Fruit fly (Drosophila melanogaster) S2 (cell line): ENCODE measurements around the gene MP1.

Experiments used
- CG8478 ChIP-seq: fragments of >200 bp; optimal IDR thresholded peaks from 2 replicates; lab custom pipeline; 2018
- CTCF ChIP-seq, 2 experiments: fragments of >200 bp; optimal IDR thresholded peaks; 2 replicates each; lab custom pipeline; 2018

The MP1 gene

DNA sequence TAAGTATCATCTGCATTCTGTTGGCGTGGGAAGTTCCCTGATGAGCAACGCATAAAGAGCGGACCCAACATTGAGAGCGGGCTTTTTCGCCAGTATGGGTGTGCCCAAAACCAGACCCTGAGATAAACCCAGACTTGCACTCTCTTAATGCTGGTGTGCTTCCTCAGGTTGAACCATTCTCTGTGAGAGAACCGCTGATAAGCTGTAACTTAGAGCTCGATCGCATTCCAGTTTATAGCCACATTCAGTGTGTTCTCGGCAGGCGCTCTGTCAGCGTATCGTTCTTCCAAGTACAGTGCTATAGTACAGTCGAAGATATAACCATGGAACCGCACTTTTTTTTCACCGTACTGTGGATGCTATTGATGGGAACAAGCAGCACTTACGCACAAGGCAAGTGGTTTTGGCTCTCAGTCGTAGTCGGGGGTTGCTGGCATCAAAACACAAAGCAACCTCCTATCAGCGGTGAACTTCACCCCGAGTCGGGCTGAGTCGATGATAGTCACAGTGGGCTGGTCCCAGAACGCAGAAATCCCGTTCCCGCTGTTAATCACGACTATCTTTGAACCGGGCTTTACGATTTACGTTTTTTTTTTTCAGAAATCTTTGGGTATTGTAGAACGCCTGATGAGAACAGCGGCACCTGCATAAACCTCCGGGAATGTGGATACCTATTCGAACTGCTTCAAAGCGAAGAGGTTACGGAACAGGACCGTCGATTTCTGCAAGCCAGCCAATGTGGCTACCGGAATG lies at the start of gene MP1:
Gene MP1 (plus strand): TSS at position 245 of the 753 bp plus-strand sequence.
- TF ChIP-seq CG8478 (lab: Kevin White, UChicago) (no peak), CTCF (optimal IDR thresholded peaks at IDR 0.05; lab: Kevin White, UChicago) (no peak)

- TF ChIP-seq CG8478 (lab: Kevin White, UChicago) (no peak), CTCF (optimal IDR thresholded peaks at IDR 0.05; lab: Kevin White, UChicago) (no peak)
Observed at dm6 chr3R:4266470-4266869, 41.2 kb upstream of the MP1 start, which contains the start of gene CG1092. Gene CG1092, plus strand, starts transcription at chr3R:4266770.

DNA sequence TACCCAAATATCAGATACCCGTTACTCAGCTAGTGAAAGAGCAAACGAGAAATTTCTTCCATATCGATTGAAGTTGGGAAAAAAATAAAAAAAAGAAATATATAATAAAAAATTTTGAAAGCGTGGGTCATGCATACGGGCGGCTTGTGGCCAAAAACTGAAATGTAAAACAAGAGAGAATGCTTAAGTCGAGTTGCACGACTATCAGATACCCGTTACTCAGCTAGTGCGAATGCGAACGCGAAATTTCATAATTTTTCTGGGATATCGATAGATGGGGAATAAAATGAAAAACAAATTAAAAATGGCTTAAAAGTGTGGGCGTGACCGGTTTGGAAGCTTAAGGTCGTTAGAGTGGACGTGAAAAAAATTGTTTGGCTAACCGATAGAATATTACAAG lies 39.4 kb upstream of the MP1 start:
- TF ChIP-seq CTCF (optimal IDR thresholded peaks at IDR 0.05; lab: Kevin White, UChicago) (no peak), CG8478 (lab: Kevin White, UChicago) (no peak)

DNA sequence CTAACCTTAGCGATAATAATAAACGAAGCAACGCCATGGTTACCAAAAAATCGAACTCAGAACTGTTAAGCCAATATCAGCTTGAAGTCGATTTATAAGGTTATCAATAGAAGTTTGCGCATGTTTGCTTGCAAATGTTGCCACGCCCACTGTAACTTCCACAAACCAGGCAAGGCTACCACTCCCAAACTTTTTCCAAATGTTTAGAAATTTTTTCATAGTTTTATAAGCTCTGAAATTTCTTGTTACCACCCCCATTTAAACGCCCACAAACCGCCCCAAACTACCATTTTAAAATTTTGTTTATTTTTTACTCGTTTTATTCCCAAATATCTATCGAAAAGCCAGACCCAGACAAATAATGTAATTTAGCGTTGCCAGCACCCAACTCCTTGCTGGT lies 29.9 kb upstream of the MP1 start, which contains the start of gene flip:
Gene flip (minus strand): TSS at position 101 of the 400 bp plus-strand sequence.
- TF ChIP-seq CG8478 (lab: Kevin White, UChicago) (no peak), CTCF (optimal IDR thresholded peaks at IDR 0.05; lab: Kevin White, UChicago) (no peak)

DNA sequence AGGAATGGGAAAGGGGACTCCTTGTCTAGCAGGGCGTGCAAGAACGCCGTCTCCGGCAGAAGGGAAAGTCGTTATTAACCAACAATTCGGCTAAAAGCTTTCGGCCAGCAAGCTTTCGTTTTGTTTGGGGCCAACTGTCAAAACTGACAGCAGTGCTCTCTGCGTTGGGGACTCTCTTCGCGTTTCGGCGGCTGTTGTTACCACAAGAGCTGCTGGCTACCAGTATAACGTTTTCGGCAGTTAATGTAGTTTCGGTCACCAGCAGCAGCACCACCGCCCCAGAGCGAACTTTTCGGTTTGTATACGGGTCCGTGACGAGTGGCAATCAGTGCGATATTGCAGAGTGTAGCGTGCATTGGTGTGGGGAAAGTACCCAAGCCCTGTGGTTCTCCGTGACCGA lies 27.6 kb upstream of the MP1 start, which contains the start of gene cpx:
Gene cpx (plus strand): TSS at position 160 of the 400 bp plus-strand sequence.
- TF ChIP-seq CTCF (optimal IDR thresholded peaks at IDR 0.05; lab: Kevin White, UChicago) (no peak), CG8478 (lab: Kevin White, UChicago) (no peak)

dm6 chr3R:4281119-4281861 lies 26.4 kb upstream of the MP1 start:
- TF ChIP-seq CTCF (optimal IDR thresholded peaks at IDR 0.05; lab: Kevin White, UChicago) (no peak), CG8478 (lab: Kevin White, UChicago) (no peak)

DNA sequence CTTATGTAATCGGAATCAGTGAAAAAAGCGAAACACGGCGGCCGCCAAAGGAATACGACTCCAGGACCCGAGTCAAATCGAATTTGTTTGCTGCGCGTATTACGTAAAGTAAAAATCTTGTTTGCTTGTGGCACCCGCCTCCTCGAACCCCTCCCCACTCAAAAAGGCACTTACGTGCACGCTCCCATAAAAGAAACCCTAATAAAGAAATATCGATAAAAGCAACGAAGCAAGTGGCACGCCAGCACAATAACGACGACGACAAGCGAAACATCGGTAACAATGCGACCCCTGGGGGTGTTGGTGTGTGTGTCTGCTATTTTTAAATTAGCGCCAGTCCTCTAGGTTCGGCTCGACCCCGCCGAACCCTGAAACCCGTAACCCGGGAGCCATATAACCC lies 25.5 kb upstream of the MP1 start:
- TF ChIP-seq CG8478 (lab: Kevin White, UChicago) (no peak), CTCF (optimal IDR thresholded peaks at IDR 0.05; lab: Kevin White, UChicago) (no peak)

- TF ChIP-seq CG8478 (lab: Kevin White, UChicago): no peak
- no peak for TF ChIP-seq CTCF (optimal IDR thresholded peaks at IDR 0.05; lab: Kevin White, UChicago)
Observed at dm6 chr3R:4284376-4284953, 23.2 kb upstream of the MP1 start.

DNA sequence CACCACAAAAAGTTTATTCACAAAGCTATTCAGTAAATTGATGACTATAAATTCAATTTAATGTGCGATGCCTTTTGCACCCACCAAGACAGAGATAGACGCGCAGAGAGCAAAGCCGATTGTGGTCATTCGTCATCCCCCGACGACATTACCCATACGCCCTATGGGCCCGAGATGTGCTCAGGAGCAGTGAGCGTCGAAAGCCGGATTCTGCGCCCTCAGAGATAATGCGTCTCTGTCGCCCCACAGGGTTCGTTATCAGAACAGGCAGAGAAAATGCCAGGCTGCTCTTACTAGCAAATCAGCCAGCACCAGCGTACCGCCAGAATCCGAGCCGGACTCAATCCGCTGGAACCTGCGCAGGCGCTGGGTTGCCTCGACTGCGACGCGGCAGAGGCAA lies 16.4 kb upstream of the MP1 start:
- TF ChIP-seq CG8478 (lab: Kevin White, UChicago): no peak
- no peak for TF ChIP-seq CTCF (optimal IDR thresholded peaks at IDR 0.05; lab: Kevin White, UChicago)

DNA sequence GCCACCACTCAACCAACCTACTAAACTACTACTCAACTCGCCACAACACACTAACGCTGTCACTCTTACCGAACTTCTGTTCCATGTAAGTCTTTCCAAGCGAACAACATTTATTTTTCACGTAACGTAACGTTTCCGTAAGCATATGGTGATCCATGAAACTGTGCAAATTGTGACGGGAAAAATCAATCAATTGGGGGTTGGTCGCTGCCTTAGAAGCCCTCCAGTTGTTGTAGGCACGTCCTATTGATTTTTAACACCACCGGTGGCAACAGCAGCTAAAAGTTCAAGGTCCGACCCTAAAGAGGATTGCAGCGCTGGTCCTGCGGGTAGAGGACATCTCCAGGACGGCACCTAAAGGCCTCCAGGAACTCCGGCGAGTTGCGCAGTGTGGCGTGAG lies 15.5 kb upstream of the MP1 start:
- TF ChIP-seq CTCF (optimal IDR thresholded peaks at IDR 0.05; lab: Kevin White, UChicago) (no peak), CG8478 (lab: Kevin White, UChicago) (no peak)

DNA sequence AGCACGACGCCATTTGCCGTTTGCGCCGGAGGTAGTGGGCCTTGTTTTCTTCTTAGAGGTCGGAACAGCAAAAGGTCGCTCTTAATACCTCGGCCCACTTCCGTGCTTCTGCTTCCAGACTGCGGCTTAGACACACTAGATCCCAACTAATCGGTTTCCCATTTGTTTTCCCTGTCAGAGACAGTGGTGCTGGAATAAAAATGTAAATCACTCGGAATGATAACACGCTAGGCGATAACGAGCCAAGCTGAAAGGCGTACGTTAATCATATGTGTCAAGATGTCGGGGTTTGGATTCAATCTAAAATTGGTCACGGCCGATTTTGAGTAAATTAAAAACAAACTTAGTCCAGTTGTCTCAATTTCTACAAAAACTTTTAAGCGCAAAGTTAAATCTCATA lies 13.0 kb upstream of the MP1 start, which contains the start of gene Nepl11:
Gene Nepl11 (minus strand): TSS at position 152 of the 400 bp plus-strand sequence.
- TF ChIP-seq CTCF (optimal IDR thresholded peaks at IDR 0.05; lab: Kevin White, UChicago) (no peak), CG8478 (lab: Kevin White, UChicago) (no peak)

DNA sequence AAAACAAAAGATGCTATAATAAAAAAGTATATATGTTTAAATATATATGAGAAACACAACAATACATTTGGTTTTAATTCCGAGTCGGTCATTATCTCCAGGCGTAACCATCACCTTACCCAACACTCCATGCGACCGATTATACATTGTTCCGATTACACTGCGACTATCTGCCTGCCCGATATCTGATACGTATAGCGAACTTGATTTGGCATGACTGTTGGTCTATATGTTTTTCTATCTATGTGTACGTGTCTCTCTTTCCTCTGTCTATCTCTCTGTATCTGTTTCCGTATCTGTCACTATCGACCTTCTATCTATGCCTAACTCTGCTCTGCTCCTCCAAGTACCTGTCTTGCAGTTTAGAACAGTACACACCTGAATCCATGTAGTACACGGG lies 6.2 kb upstream of the MP1 start:
- TF ChIP-seq CG8478 (lab: Kevin White, UChicago): no peak
- no peak for TF ChIP-seq CTCF (optimal IDR thresholded peaks at IDR 0.05; lab: Kevin White, UChicago)

- TF ChIP-seq CTCF (optimal IDR thresholded peaks at IDR 0.05; lab: Kevin White, UChicago) (no peak), CG8478 (lab: Kevin White, UChicago) (no peak)
Observed at dm6 chr3R:4308708-4309107, 1.0 kb downstream of the MP1 start.

DNA sequence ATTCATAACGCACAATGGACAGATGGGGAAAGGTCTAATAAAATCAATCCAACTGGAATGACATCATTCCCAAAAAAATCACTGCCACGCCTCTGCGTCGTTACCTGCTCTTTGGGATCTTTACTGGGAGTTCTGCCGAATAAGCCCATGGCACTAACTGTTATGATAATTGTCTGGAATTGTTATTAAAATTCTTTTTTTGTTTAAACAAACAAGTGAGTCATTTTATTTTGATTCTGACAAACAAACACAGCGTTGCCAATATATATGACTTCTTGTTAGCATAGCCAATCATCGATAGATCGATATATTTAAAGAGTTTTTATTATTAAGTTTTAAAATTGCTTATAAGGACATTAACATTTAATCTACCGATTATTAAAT lies 3.0 kb downstream of the MP1 start, which contains the start of gene Vps24:
Gene Vps24 (minus strand): TSS at position 265 of the 384 bp plus-strand sequence.
- TF ChIP-seq CG8478 (lab: Kevin White, UChicago) (no peak), CTCF (optimal IDR thresholded peaks at IDR 0.05; lab: Kevin White, UChicago) (no peak)
